Worm (Caenorhabditis elegans): ENCODE results near the gene Y39B6A.29.

ce11 chrV:19057602-19058001, 33.0 kb upstream of the Y39B6A.29 start:
- TF ChIP-seq nhr-11 (tag; optimal IDR thresholded peaks at IDR 0.05) (no peak), hlh-15 (tag; optimal IDR thresholded peaks at IDR 0.05) (no peak), ref-2 (tag; optimal IDR thresholded peaks at IDR 0.05) (no peak), lin-11 (tag; optimal IDR thresholded peaks at IDR 0.05) (no peak), pqm-1 (tag; optimal IDR thresholded peaks at IDR 0.05) (no peak), npax-4 (tag; optimal IDR thresholded peaks at IDR 0.05) (no peak), ama-1 (optimal IDR thresholded peaks at IDR 0.05) (no peak), elt-2 (tag; optimal IDR thresholded peaks at IDR 0.05) (no peak), ceh-9 (tag; optimal IDR thresholded peaks at IDR 0.05) (no peak), unc-42 (tag; optimal IDR thresholded peaks at IDR 0.05) (no peak), unc-55 (GFP tag; optimal IDR thresholded peaks at IDR 0.05) (no peak)

Measured in whole organism, late embryonic.